Worm (Caenorhabditis elegans) whole organism, L1 larva: ENCODE results near the gene col-127.

Experiments
- blmp-1 ChIP-seq: fragments of 150-350 bp; optimal IDR thresholded peaks from 2 replicates; lab custom pipeline; 2014; ENCODE audit warnings: missing biosample characterization, missing genetic modification characterization
- ceh-82 ChIP-seq, 3 experiments: fragments of 150-350 bp in 1 of 3; sonication (generic microtip) in 2 of 3; optimal IDR thresholded peaks; 2 replicates each; lab custom pipeline; 2014 to 2017; ENCODE audit warnings: missing biosample characterization in 3 of 3, missing genetic modification characterization in 3 of 3
- hlh-17 ChIP-seq: fragments of 200-800 bp; sonication (Bioruptor generic); optimal IDR thresholded peaks from 2 replicates; lab custom pipeline; 2018; ENCODE audit warnings: missing genetic modification characterization, mild to moderate bottlenecking, missing compliant biosample characterization, moderate library complexity, borderline replicate concordance
- lin-39 ChIP-seq: fragments of 150-350 bp; optimal IDR thresholded peaks from 2 replicates; lab custom pipeline; 2014; ENCODE audit warnings: missing biosample characterization, missing genetic modification reagents, missing genetic modification characterization
- mdl-1 ChIP-seq, 2 experiments: fragments of 150-350 bp; optimal IDR thresholded peaks; 2 replicates each; lab custom pipeline; 2014 to 2017; ENCODE audit warnings: missing biosample characterization in 2 of 2, missing genetic modification characterization in 2 of 2, inconsistent platforms in 1 of 2
- pqm-1 ChIP-seq: sonication (generic microtip); optimal IDR thresholded peaks from 3 replicates; lab custom pipeline; 2017; ENCODE audit warnings: missing biosample characterization, missing genetic modification characterization
- skn-1 ChIP-seq: fragments of 150-350 bp; optimal IDR thresholded peaks from 2 replicates; lab custom pipeline; 2014; ENCODE audit warnings: missing biosample characterization, missing genetic modification characterization
- unc-62 ChIP-seq: fragments of 150-350 bp; optimal IDR thresholded peaks from 2 replicates; lab custom pipeline; 2014; ENCODE audit warnings: missing biosample characterization, missing genetic modification reagents, missing genetic modification characterization

DNA sequence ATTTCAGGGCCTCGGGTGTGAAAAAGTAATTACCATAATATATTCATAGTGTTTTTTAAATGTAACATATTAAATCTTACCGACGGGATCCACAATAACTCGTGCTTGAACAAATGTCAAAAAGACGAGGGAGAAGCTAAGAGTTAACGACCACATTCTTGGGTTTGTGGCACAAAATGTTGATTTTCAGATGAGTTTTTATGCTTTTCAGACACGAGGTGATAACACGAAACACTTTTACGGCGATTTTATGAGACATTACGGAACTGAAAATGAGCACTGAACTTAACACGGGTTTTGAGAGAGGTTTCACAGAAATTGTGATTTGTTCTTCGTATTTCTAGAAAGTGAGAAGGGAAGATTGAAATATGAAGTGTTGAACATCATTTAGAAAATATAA, 40.6 kb upstream of the col-127 start, which contains the start of gene B0035.13:
- TF ChIP-seq skn-1 (tag; lab: Kevin White, UChicago) (no peak), unc-62 (GFP tag; lab: Kevin White, UChicago) (no peak), hlh-17 (GFP tag; lab: Kevin White, UChicago) (no peak), blmp-1 (no peak), ceh-82 (tag; optimal IDR thresholded peaks at IDR 0.05; lab: Kevin White, UChicago) (no peak), pqm-1 (tag; lab: Kevin White, UChicago) (no peak), mdl-1 (tag; optimal IDR thresholded peaks at IDR 0.05; lab: Kevin White, UChicago) (no peak), lin-39 (tag; lab: Kevin White, UChicago) (no peak)
